Worm (Caenorhabditis elegans) whole organism, L1 larva: Measurements from ENCODE around the gene ubq-1.

Experiments used
- C04F5.9 ChIP-seq: sonication (generic microtip); optimal IDR thresholded peaks from 2 replicates; lab custom pipeline; 2016; ENCODE audit warnings: missing genetic modification characterization, missing compliant biosample characterization
- C16A3.4 ChIP-seq: fragments of 150-350 bp; optimal IDR thresholded peaks from 2 replicates; lab custom pipeline; 2014; ENCODE audit warnings: missing biosample characterization, missing genetic modification characterization
- aha-1 ChIP-seq: fragments of 150-350 bp; optimal IDR thresholded peaks from 2 replicates; lab custom pipeline; 2014; ENCODE audit warnings: missing biosample characterization, missing genetic modification characterization
- alr-1 ChIP-seq: fragments of 200-800 bp; sonication (Bioruptor generic); optimal IDR thresholded peaks from 2 replicates; lab custom pipeline; 2018; ENCODE audit warnings: borderline replicate concordance, mild to moderate bottlenecking, missing genetic modification characterization, missing compliant biosample characterization
- ama-1 ChIP-seq: fragments of 150-350 bp; optimal IDR thresholded peaks from 2 replicates; lab custom pipeline; 2014
- blmp-1 ChIP-seq: fragments of 150-350 bp; optimal IDR thresholded peaks from 2 replicates; lab custom pipeline; 2014; ENCODE audit warnings: missing biosample characterization, missing genetic modification characterization
- ceh-8 ChIP-seq: fragments of 200-800 bp; sonication (Bioruptor generic); optimal IDR thresholded peaks from 2 replicates; lab custom pipeline; 2018; ENCODE audit warnings: mild to moderate bottlenecking, missing genetic modification characterization, moderate library complexity, missing compliant biosample characterization
- ceh-82 ChIP-seq, 3 experiments: fragments of 150-350 bp in 1 of 3; sonication (generic microtip) in 2 of 3; optimal IDR thresholded peaks; 2 replicates each; lab custom pipeline; 2014 to 2017; ENCODE audit warnings: missing biosample characterization in 3 of 3, missing genetic modification characterization in 3 of 3
- ceh-90 ChIP-seq: sonication (generic microtip); optimal IDR thresholded peaks from 2 replicates; lab custom pipeline; 2016; ENCODE audit warnings: missing genetic modification characterization, missing compliant biosample characterization
- ces-1 ChIP-seq: fragments of 150-350 bp; optimal IDR thresholded peaks from 2 replicates; lab custom pipeline; 2014; ENCODE audit warnings: missing biosample characterization, missing genetic modification reagents, missing genetic modification characterization
- dpl-1 ChIP-seq, 3 experiments: fragments of 150-350 bp in 2 of 3; sonication (generic microtip) in 1 of 3; optimal IDR thresholded peaks; 2 replicates each; lab custom pipeline; 2014 to 2017; ENCODE audit warnings: missing biosample characterization in 3 of 3, missing genetic modification characterization in 3 of 3, missing genetic modification reagents in 3 of 3
- dsc-1 ChIP-seq: sonication (generic microtip); optimal IDR thresholded peaks from 2 replicates; lab custom pipeline; 2016; ENCODE audit warnings: mild to moderate bottlenecking, missing genetic modification characterization, missing compliant biosample characterization
- efl-1 ChIP-seq, 4 experiments: fragments of 150-350 bp; optimal IDR thresholded peaks in 3 of 4; peaks in 1 of 4; 1 replicate in 1 of 4; 2 replicates in 3 of 4; lab custom pipeline; 2014; ENCODE audit warnings: missing biosample characterization in 2 of 4, missing genetic modification characterization in 2 of 4, missing genetic modification reagents in 2 of 4
- efl-3 ChIP-seq: fragments of 200-800 bp; sonication (Bioruptor generic); optimal IDR thresholded peaks from 2 replicates; lab custom pipeline; 2018; ENCODE audit warnings: mild to moderate bottlenecking, missing genetic modification characterization, missing compliant biosample characterization
- egl-13 ChIP-seq: sonication (generic microtip); optimal IDR thresholded peaks from 2 replicates; lab custom pipeline; 2016; ENCODE audit warnings: missing genotype, missing genetic modification reagents, missing genetic modification characterization, missing compliant biosample characterization
- egl-27 ChIP-seq, 2 experiments: fragments of 150-350 bp in 1 of 2; sonication (generic microtip); optimal IDR thresholded peaks; 3 replicates each; lab custom pipeline; 2017 to 2018; ENCODE audit warnings: missing biosample characterization in 2 of 2, missing genetic modification characterization in 2 of 2, missing genetic modification reagents in 2 of 2
- elt-2 ChIP-seq: sonication (generic microtip); optimal IDR thresholded peaks from 2 replicates; lab custom pipeline; 2016; ENCODE audit warnings: missing genetic modification characterization, mild to moderate bottlenecking, inconsistent platforms, missing compliant biosample characterization, missing genetic modification reagents
- ets-5 ChIP-seq: fragments of 200-800 bp; sonication (Bioruptor generic); IDR thresholded peaks from 2 replicates; pipeline ENCODE4 v1.3.6; 2022; ENCODE audit warnings: missing genetic modification characterization, missing compliant biosample characterization
- fkh-4 ChIP-seq: sonication (generic microtip); optimal IDR thresholded peaks from 2 replicates; lab custom pipeline; 2016; ENCODE audit warnings: missing compliant biosample characterization, missing genetic modification characterization, borderline replicate concordance
- fkh-8 ChIP-seq: sonication (generic microtip); optimal IDR thresholded peaks from 2 replicates; lab custom pipeline; 2016; ENCODE audit warnings: mild to moderate bottlenecking, missing genetic modification characterization, missing compliant biosample characterization
- grh-1 ChIP-seq: fragments of 200-800 bp; sonication (Bioruptor generic); IDR thresholded peaks from 2 replicates; pipeline ENCODE4 v1.3.6; 2022; ENCODE audit warnings: missing genetic modification reagents, missing genetic modification characterization, missing compliant biosample characterization
- hpl-2 ChIP-seq: fragments of 150-350 bp; optimal IDR thresholded peaks from 2 replicates; lab custom pipeline; 2014; ENCODE audit warnings: missing biosample characterization, missing genetic modification reagents, missing genetic modification characterization
- irx-1 ChIP-seq: sonication (generic microtip); optimal IDR thresholded peaks from 2 replicates; lab custom pipeline; 2016; ENCODE audit warnings: missing genetic modification characterization, missing compliant biosample characterization
- isw-1 ChIP-seq: fragments of 200-800 bp; sonication (Bioruptor generic); IDR thresholded peaks from 2 replicates; pipeline ENCODE4 v1.3.6; 2022; ENCODE audit warnings: missing genetic modification characterization, missing compliant biosample characterization
- lin-35 ChIP-seq, 2 experiments: fragments of 150-350 bp; optimal IDR thresholded peaks; 2 replicates each; lab custom pipeline; 2014; ENCODE audit warnings: missing biosample characterization in 2 of 2, missing genetic modification characterization in 2 of 2, missing genetic modification reagents in 2 of 2
- lin-39 ChIP-seq: fragments of 150-350 bp; optimal IDR thresholded peaks from 2 replicates; lab custom pipeline; 2014; ENCODE audit warnings: missing biosample characterization, missing genetic modification reagents, missing genetic modification characterization
- lir-3 ChIP-seq: sonication (generic microtip); optimal IDR thresholded peaks from 2 replicates; lab custom pipeline; 2016; ENCODE audit warnings: mild to moderate bottlenecking, missing genetic modification characterization, moderate library complexity, missing compliant biosample characterization; ENCODE audit not compliant: poor library complexity
- lsy-2 ChIP-seq, 2 experiments: fragments of 150-350 bp; optimal IDR thresholded peaks; 2 replicates each; lab custom pipeline; 2014; ENCODE audit warnings: missing biosample characterization in 2 of 2, missing genetic modification characterization in 2 of 2
- mab-9 ChIP-seq: fragments of 200-800 bp; sonication (Bioruptor generic); IDR thresholded peaks from 2 replicates; pipeline ENCODE4 v1.3.6; 2022; ENCODE audit warnings: missing genetic modification reagents, missing genetic modification characterization, missing compliant biosample characterization
- mdl-1 ChIP-seq, 2 experiments: fragments of 150-350 bp; optimal IDR thresholded peaks; 2 replicates each; lab custom pipeline; 2014 to 2017; ENCODE audit warnings: missing biosample characterization in 2 of 2, missing genetic modification characterization in 2 of 2, inconsistent platforms in 1 of 2
- mep-1 ChIP-seq: fragments of 150-350 bp; optimal IDR thresholded peaks from 2 replicates; lab custom pipeline; 2014; ENCODE audit warnings: missing biosample characterization, missing genetic modification characterization
- nhr-19 ChIP-seq: fragments of 200-800 bp; sonication (Bioruptor generic); conservative IDR thresholded peaks from 2 replicates; pipeline ENCODE4 v1.3.6; 2022; ENCODE audit warnings: missing genetic modification characterization, missing compliant biosample characterization
- nhr-20 ChIP-seq: sonication (generic microtip); optimal IDR thresholded peaks from 2 replicates; lab custom pipeline; 2016; ENCODE audit warnings: mild to moderate bottlenecking, missing genetic modification characterization, missing compliant biosample characterization
- nhr-47 ChIP-seq: sonication (generic microtip); optimal IDR thresholded peaks from 2 replicates; lab custom pipeline; 2016; ENCODE audit warnings: mild to moderate bottlenecking, missing genetic modification characterization, moderate library complexity, missing compliant biosample characterization
- nhr-71 ChIP-seq: sonication (generic microtip); optimal IDR thresholded peaks from 2 replicates; lab custom pipeline; 2016; ENCODE audit warnings: mild to moderate bottlenecking, missing genetic modification characterization, moderate library complexity, missing compliant biosample characterization
- nhr-76 ChIP-seq: sonication (generic microtip); optimal IDR thresholded peaks from 2 replicates; lab custom pipeline; 2017; ENCODE audit warnings: missing biosample characterization, missing genetic modification characterization
- nhr-77 ChIP-seq: fragments of 150-350 bp; optimal IDR thresholded peaks from 2 replicates; lab custom pipeline; 2014; ENCODE audit warnings: missing biosample characterization, missing genetic modification characterization
- nhr-84 ChIP-seq: sonication (generic microtip); optimal IDR thresholded peaks from 2 replicates; lab custom pipeline; 2017; ENCODE audit warnings: missing biosample characterization, missing genetic modification characterization
- nhr-85 ChIP-seq: sonication (generic microtip); peaks from one replicate; lab custom pipeline; 2016; ENCODE audit warnings: missing genetic modification characterization, inconsistent platforms, missing compliant biosample characterization
- nhr-90 ChIP-seq: sonication (generic microtip); optimal IDR thresholded peaks from 2 replicates; lab custom pipeline; 2016; ENCODE audit warnings: mild to moderate bottlenecking, missing genetic modification characterization, missing compliant biosample characterization; ENCODE audit not compliant: poor library complexity
- pqm-1 ChIP-seq: sonication (generic microtip); optimal IDR thresholded peaks from 3 replicates; lab custom pipeline; 2017; ENCODE audit warnings: missing biosample characterization, missing genetic modification characterization
- sptf-1 ChIP-seq: fragments of 150-350 bp; optimal IDR thresholded peaks from 2 replicates; lab custom pipeline; 2014; ENCODE audit warnings: missing biosample characterization, missing genetic modification characterization
- sup-37 ChIP-seq: fragments of 200-800 bp; sonication (Bioruptor generic); optimal IDR thresholded peaks from 2 replicates; lab custom pipeline; 2018; ENCODE audit warnings: mild to moderate bottlenecking, missing genetic modification characterization, missing compliant biosample characterization
- swsn-7 ChIP-seq: sonication (generic microtip); optimal IDR thresholded peaks from 2 replicates; lab custom pipeline; 2016; ENCODE audit warnings: missing genetic modification characterization, missing compliant biosample characterization
- unc-30 ChIP-seq: sonication (generic microtip); optimal IDR thresholded peaks from 2 replicates; lab custom pipeline; 2017; ENCODE audit warnings: missing biosample characterization, missing genetic modification characterization
- unc-62 ChIP-seq: fragments of 150-350 bp; optimal IDR thresholded peaks from 2 replicates; lab custom pipeline; 2014; ENCODE audit warnings: missing biosample characterization, missing genetic modification reagents, missing genetic modification characterization
- zag-1 ChIP-seq: fragments of 150-350 bp; optimal IDR thresholded peaks from 2 replicates; lab custom pipeline; 2014; ENCODE audit warnings: missing biosample characterization, missing genetic modification characterization
- ztf-11 ChIP-seq, 2 experiments: sonication (generic microtip); optimal IDR thresholded peaks; 2 replicates each; lab custom pipeline; 2016 to 2017; ENCODE audit warnings: missing genetic modification characterization in 2 of 2, missing biosample characterization in 1 of 2, missing compliant biosample characterization in 1 of 2
- ztf-4 ChIP-seq: fragments of 150-350 bp; optimal IDR thresholded peaks from 2 replicates; lab custom pipeline; 2014; ENCODE audit warnings: missing biosample characterization, missing genetic modification characterization

Gene ubq-1

DNA sequence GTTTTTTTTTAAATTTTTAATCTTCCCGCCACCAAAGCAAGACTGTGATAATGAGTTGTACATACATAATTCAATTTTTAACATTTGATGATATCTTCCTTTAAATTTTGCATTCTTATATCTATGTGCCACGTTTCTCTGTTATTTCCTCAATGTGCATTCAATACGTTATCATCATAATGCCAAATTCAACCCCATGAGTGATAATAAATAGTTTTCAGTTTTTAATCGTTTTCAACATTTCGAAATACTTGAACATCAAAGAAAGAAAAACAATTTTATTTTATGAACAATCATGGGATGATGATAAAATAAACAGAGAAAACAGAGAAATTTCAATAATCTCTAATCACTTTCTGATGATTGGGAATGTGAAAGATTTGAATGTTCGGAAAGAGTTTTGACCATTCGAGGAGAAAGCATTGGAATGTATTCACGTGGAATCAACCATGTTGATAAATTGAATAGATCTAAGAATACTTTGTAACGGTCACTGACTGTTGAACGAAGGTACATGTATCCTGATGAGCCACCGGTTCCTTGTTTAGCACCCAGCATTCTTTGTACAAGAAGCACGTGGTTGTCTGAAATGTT is 22.6 kb upstream of the ubq-1 start (continued):
- no peak for TF ChIP-seq ceh-90 (tag; lab: Kevin White, UChicago)
- TF ChIP-seq isw-1, result no peak
- no peak for TF ChIP-seq irx-1 (tag; lab: Kevin White, UChicago)
- TF ChIP-seq lin-35 (GFP tag; optimal IDR thresholded peaks at IDR 0.05; lab: Kevin White, UChicago), result peak in 1 of 2 experiments; percentile 57
- TF ChIP-seq lsy-2 (tag; optimal IDR thresholded peaks at IDR 0.05; lab: Kevin White, UChicago), result peak in 1 of 2 experiments; percentile 34
- no peak for TF ChIP-seq nhr-77
- peak; percentile 40 for TF ChIP-seq nhr-85 (tag; lab: Kevin White, UChicago)
- peak; percentile 59 for TF ChIP-seq nhr-71 (tag; lab: Kevin White, UChicago)
- no peak for TF ChIP-seq fkh-8 (tag; lab: Kevin White, UChicago)

DNA sequence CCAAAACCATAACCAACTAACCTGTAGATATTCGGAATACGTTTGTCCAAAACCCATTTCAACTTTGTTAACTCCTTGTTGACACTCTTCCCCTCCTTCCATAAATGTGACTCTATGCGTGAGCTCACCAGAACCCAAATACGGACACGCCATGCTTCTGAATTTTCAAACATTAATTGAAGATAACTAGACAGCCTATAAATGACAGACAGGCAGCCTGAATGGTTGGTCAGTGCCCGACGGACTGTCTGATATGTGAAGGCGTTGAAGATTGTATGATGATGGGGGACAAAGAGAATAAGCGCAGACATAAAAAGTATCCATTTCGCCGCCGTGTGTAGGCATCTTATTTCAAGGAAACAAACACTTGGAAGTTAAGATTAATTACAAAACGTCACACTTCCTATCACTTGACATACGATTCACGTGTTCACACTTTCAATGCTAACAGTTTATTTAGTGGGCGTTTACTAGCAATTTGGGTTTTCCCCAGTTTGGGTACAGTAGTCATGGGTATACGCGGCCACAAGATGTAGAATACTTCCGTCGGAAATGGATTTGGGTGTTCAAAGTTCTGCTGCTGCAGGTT is 20.2 kb upstream of the ubq-1 start, which contains the start of the genes tdo-2 and C28H8.2:
TSS of gene tdo-2 (minus strand) at position 157 of the 589 bp plus-strand sequence.
TSS of gene C28H8.2 (plus strand) at position 524 of the 589 bp plus-strand sequence.
- no peak for TF ChIP-seq dsc-1
- peak in 1 of 2 experiments; percentile 17 for TF ChIP-seq efl-1 (optimal IDR thresholded peaks at IDR 0.05; lab: Kevin White, UChicago)
- peak in 1 of 2 experiments; percentile 93 for TF ChIP-seq efl-1 (GFP tag; optimal IDR thresholded peaks at IDR 0.05 in 1 of 2; lab: Kevin White, UChicago)
- no peak for TF ChIP-seq hpl-2 (GFP tag; lab: Kevin White, UChicago)
- no peak for TF ChIP-seq sptf-1 (tag; lab: Kevin White, UChicago)
- TF ChIP-seq nhr-47 (tag; lab: Kevin White, UChicago), result peak; percentile 54
- TF ChIP-seq C04F5.9 (tag; lab: Kevin White, UChicago), result no peak
- TF ChIP-seq irx-1 (tag; lab: Kevin White, UChicago), result peak; percentile 19
- TF ChIP-seq egl-13 (tag; lab: Kevin White, UChicago), result no peak
- peak; percentile 89 for TF ChIP-seq nhr-71 (tag; lab: Kevin White, UChicago)
- TF ChIP-seq swsn-7 (tag; lab: Kevin White, UChicago), result peak; percentile 17
- TF ChIP-seq nhr-84 (tag; lab: Kevin White, UChicago), result no peak
- peak; percentile 39 for TF ChIP-seq ztf-4 (tag; lab: Kevin White, UChicago)
- no peak for TF ChIP-seq lin-39 (tag; lab: Kevin White, UChicago)
- TF ChIP-seq lin-35 (GFP tag; optimal IDR thresholded peaks at IDR 0.05; lab: Kevin White, UChicago), result peak in 1 of 2 experiments; percentile 77
- peak; percentile 8 to 42 (median 27) for TF ChIP-seq dpl-1 (GFP tag; optimal IDR thresholded peaks at IDR 0.05; lab: Kevin White, UChicago)
- TF ChIP-seq ceh-8 (GFP tag; lab: Kevin White, UChicago), result no peak
- peak; percentile 71 for TF ChIP-seq grh-1 (GFP tag; lab: Robert Waterston, UW)
- no peak for TF ChIP-seq zag-1 (tag; lab: Kevin White, UChicago)
- TF ChIP-seq C16A3.4 (tag; lab: Kevin White, UChicago), result peak; percentile 4
- peak in 1 of 2 experiments; percentile 92 for TF ChIP-seq mdl-1 (tag; optimal IDR thresholded peaks at IDR 0.05; lab: Kevin White, UChicago)
- no peak for TF ChIP-seq aha-1 (tag; lab: Kevin White, UChicago)
- TF ChIP-seq nhr-76 (tag; lab: Kevin White, UChicago), result no peak
- TF ChIP-seq efl-3 (GFP tag; lab: Kevin White, UChicago), result no peak
- no peak for TF ChIP-seq ztf-11 (tag; optimal IDR thresholded peaks at IDR 0.05; lab: Kevin White, UChicago)
- no peak for TF ChIP-seq unc-30 (tag; lab: Kevin White, UChicago)
- TF ChIP-seq sup-37, result no peak
- no peak for TF ChIP-seq ets-5 (GFP tag; lab: Robert Waterston, UW)
- peak; percentile 91 for TF ChIP-seq nhr-20
- peak; percentile 48 for TF ChIP-seq mep-1 (tag; lab: Kevin White, UChicago)
- peak; percentile 78 for TF ChIP-seq nhr-19
- no peak for TF ChIP-seq egl-27 (tag; optimal IDR thresholded peaks at IDR 0.05; lab: Kevin White, UChicago)
- peak; percentile 94 for TF ChIP-seq blmp-1 (tag; lab: Kevin White, UChicago)
- no peak for TF ChIP-seq unc-62
- peak; percentile 22 for TF ChIP-seq lir-3 (tag; lab: Kevin White, UChicago)
- TF ChIP-seq pqm-1 (tag; lab: Kevin White, UChicago), result no peak
- no peak for TF ChIP-seq ama-1 (lab: Kevin White, UChicago)
- no peak for TF ChIP-seq elt-2 (tag; lab: Kevin White, UChicago)
- TF ChIP-seq mab-9 (GFP tag; lab: Robert Waterston, UW), result no peak
- no peak for TF ChIP-seq alr-1 (tag; lab: Kevin White, UChicago)
- TF ChIP-seq ceh-82 (tag; optimal IDR thresholded peaks at IDR 0.05; lab: Kevin White, UChicago), result no peak
- no peak for TF ChIP-seq fkh-4
- TF ChIP-seq nhr-90, result peak; percentile 77
- no peak for TF ChIP-seq ces-1
